Fruit fly (Drosophila melanogaster) Kc167 (cell line): ENCODE results near the gene Prim1.

ENCODE experiments used
- Myc ChIP-seq: fragments of >200 bp; optimal IDR thresholded peaks from 2 replicates; lab custom pipeline; 2017; ENCODE audit warnings: missing external identifiers
- insv ChIP-seq: fragments of >200 bp; optimal IDR thresholded peaks from 3 replicates; lab custom pipeline; 2018; ENCODE audit warnings: missing external identifiers
- psq ChIP-seq: fragments of >200 bp; optimal IDR thresholded peaks from 2 replicates; lab custom pipeline; 2017; ENCODE audit warnings: missing external identifiers
- ttk ChIP-seq: sonication (Bioruptor generic); optimal IDR thresholded peaks from 2 replicates; lab custom pipeline; 2017; ENCODE audit warnings: missing external identifiers

DNA sequence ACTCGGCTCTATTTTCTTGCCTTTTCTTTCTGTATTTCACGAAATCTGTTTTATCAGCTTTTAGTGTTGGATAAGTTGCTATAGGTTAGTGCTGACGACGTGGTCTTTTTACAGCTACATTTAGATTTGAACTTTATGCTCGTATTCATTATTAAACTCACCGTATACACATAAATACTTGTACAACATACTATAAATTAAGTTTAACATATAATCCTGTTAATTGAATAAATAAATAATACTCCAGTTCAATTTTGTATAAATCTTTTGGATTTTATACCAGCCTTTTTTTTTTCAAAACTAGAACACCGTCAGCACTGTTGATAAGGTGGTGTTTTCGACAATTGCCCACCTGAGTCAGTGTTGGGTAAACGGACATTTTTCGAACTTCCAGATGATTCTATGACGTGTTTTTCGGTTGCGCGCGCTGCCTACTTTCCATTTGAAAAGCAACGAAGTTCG lies 31.2 kb upstream of the Prim1 start, which contains the start of gene BI-1:
- TF ChIP-seq Myc (lab: Kevin White, UChicago) = no peak
- TF ChIP-seq insv (lab: Kevin White, UChicago) = no peak
- TF ChIP-seq psq (lab: Kevin White, UChicago) = no peak
- TF ChIP-seq ttk (lab: Kevin White, UChicago) = no peak
